Fruit fly (Drosophila melanogaster): Measurements from ENCODE around the gene Rpp14a.

DNA sequence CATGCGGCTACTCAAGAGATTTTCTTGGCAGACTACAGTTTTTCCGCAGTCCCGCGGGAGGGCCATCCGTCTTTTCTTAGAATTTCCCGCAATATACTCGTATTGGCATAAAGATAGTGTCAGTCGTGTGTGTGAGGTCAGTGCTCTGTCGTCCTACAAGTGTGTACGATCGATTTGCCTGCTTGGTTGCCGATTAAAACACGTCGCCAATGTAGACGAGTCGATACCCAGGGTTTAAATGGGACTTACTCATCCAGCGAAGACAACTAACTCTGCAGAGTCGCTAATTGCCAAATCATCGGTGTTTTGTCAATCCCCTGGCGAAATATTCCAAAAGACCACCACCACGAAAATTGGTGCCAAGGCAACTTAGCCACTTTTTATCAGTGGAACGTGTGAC lies 9.3 kb downstream of the Rpp14a start:
- TF ChIP-seq salr (GFP tag; optimal IDR thresholded peaks at IDR 0.05) (no peak), CG3032 (tag; optimal IDR thresholded peaks at IDR 0.05) (no peak), CG6808 (GFP tag; optimal IDR thresholded peaks at IDR 0.05) (no peak)
